Worm (Caenorhabditis elegans): Measurements from ENCODE around the gene Y46H3D.1.

DNA sequence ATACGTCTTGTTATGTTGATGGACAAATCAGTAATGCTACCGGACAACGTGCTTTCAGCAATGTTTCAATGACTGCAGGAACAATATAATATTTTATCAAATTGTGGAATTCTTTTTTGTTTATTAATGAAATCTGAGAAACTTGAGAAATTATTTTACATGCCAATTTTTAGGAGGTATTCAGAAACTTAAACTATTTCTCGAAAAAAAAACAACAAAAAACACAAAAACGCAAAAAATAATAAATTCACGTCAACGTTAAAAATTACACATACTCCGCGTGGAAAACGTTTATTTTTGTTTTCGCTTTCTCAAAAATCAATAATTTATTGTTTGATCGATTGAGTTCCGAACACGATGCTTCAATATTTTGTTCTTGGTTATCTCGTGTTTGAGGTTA, at the start of gene Y46H3D.1:
- TF ChIP-seq flt-1 (GFP tag; IDR thresholded peaks at IDR 0.05) (no peak), ref-1 (GFP tag; conservative IDR thresholded peaks at IDR 0.05) (no peak)
